Worm (Caenorhabditis elegans): ENCODE measurements around the gene str-253.
A peak's percentile ranks its signal among the peaks of the same experiment; 100 is the strongest.

The str-253 gene

DNA sequence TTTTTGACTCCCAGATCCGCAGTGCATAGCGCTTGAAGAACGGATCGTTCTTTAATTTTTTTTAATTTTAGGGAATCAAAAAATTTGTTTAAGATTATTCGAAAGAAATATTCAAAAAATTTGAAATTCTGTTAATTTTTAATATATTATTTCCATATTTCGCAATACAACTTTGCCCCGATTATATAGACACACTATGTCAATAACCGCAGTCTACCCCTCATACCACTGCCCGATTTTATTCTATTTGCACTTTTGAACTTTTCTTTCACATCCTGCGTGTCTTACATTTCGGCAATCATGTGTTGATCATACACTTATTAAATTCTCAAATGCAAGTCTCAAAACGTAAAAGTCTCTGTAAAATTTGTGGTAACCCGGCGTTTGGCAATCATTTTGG, 35.6 kb downstream of the str-253 start, which contains the start of gene nhr-56 (continued):
- TF ChIP-seq dpl-1 (GFP tag; optimal IDR thresholded peaks at IDR 0.05) (no peak), nhr-6 (tag; optimal IDR thresholded peaks at IDR 0.05) (peak; percentile 20), spr-3 (GFP tag; optimal IDR thresholded peaks at IDR 0.05) (no peak), daf-19 (GFP tag; conservative IDR thresholded peaks at IDR 0.05) (no peak), dmd-9 (GFP tag; IDR thresholded peaks at IDR 0.05) (no peak), lin-39 (tag; optimal IDR thresholded peaks at IDR 0.05) (no peak), ceh-62 (tag; optimal IDR thresholded peaks at IDR 0.05) (no peak), nhr-25 (tag; optimal IDR thresholded peaks at IDR 0.05; ENCODE audit: borderline replicate concordance, insufficient read depth) (no peak), hmg-1.1 (GFP tag; IDR thresholded peaks at IDR 0.05) (no peak), lin-1 (GFP tag; IDR thresholded peaks at IDR 0.05) (no peak), T26A8.4 (GFP tag; IDR thresholded peaks at IDR 0.05) (no peak), ztf-11 (tag; optimal IDR thresholded peaks at IDR 0.05) (no peak), F44E2.7 (GFP tag; IDR thresholded peaks at IDR 0.05) (no peak), hlh-30 (tag; optimal IDR thresholded peaks at IDR 0.05; ENCODE audit: insufficient read depth) (peak; percentile 86), ceh-28 (tag; optimal IDR thresholded peaks at IDR 0.05) (no peak), daf-8 (GFP tag; IDR thresholded peaks at IDR 0.05) (no peak), ceh-82 (tag; optimal IDR thresholded peaks at IDR 0.05) (no peak), lim-7 (GFP tag; IDR thresholded peaks at IDR 0.05) (no peak), nhr-28 (tag; optimal IDR thresholded peaks at IDR 0.05) (peak; percentile 81), ceh-20 (GFP tag; IDR thresholded peaks at IDR 0.05) (no peak), F37D6.2 (tag; optimal IDR thresholded peaks at IDR 0.05) (no peak), nhr-76 (tag; optimal IDR thresholded peaks at IDR 0.05) (no peak)

DNA sequence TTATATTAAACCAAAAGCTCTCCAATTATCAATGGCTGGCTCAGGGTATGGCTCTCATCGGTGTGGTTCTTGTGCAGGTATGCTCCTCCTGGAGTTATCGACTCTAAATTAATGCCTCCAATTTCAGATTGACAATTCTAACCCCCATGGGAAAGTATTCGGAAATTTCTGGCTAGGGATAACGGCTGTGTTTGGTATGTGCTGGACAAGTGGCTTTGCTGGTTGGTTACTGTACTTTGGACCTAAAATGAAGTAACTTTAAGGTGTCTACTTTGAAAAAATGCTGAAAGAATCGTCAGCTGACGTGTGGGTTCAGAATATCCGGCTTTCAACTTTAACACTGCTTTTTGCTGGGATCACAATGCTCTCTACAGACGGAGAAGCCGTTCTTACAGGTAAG, 37.5 kb downstream of the str-253 start:
- no peak for TF ChIP-seq Y75B8A.6 (GFP tag; IDR thresholded peaks at IDR 0.05)
- TF ChIP-seq F26F4.8 (GFP tag; conservative IDR thresholded peaks at IDR 0.05) = no peak
- no peak for TF ChIP-seq vab-7 (GFP tag; IDR thresholded peaks at IDR 0.05)
- no peak for TF ChIP-seq nhr-102 (tag; optimal IDR thresholded peaks at IDR 0.05)
- TF ChIP-seq saeg-2 (GFP tag; IDR thresholded peaks at IDR 0.05) = no peak
- no peak for TF ChIP-seq hlh-30 (tag; optimal IDR thresholded peaks at IDR 0.05; ENCODE audit: insufficient read depth)
- TF ChIP-seq duxl-1 (tag; optimal IDR thresholded peaks at IDR 0.05; ENCODE audit: poor library complexity) = no peak
- TF ChIP-seq daf-12 (tag; optimal IDR thresholded peaks at IDR 0.05) = no peak
- no peak for TF ChIP-seq ztf-11 (tag; optimal IDR thresholded peaks at IDR 0.05)
- TF ChIP-seq D1046.2 (GFP tag; IDR thresholded peaks at IDR 0.05) = 0 out of 2 replicates have a peak, but pooled peaks have one; percentile 23
- peak; percentile 91 for TF ChIP-seq aha-1 (tag)
- TF ChIP-seq nhr-25 (tag; optimal IDR thresholded peaks at IDR 0.05; ENCODE audit: borderline replicate concordance, insufficient read depth) = no peak

DNA sequence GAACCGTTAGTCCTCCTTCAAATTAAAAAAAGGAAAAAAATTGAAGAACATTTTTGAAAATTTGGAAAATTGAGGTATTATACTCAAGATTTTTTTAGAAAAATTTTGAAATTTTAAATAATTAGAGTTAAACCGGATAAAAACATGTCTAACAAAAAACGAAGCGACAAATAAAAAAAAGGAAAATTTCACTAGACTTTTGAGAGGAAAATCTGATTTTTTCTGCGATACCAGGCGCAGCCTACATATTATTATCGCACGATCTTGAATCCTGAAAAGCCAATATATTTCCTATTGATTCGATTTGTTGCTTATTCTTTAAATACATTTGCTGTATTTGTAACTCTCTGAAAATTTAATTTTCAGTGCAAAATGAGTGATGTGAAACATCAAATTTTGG, 39.1 kb downstream of the str-253 start, which contains the start of gene nstp-8:
Gene nstp-8 (plus strand): TSS at position 301 of the 400 bp plus-strand sequence.
- TF ChIP-seq pha-4 (GFP tag; IDR thresholded peaks at IDR 0.05) (no peak), pha-4 (tag; optimal IDR thresholded peaks at IDR 0.05) (no peak), Y5F2A.4 (GFP tag; optimal IDR thresholded peaks at IDR 0.05) (no peak), spr-1 (tag; optimal IDR thresholded peaks at IDR 0.05) (no peak)

DNA sequence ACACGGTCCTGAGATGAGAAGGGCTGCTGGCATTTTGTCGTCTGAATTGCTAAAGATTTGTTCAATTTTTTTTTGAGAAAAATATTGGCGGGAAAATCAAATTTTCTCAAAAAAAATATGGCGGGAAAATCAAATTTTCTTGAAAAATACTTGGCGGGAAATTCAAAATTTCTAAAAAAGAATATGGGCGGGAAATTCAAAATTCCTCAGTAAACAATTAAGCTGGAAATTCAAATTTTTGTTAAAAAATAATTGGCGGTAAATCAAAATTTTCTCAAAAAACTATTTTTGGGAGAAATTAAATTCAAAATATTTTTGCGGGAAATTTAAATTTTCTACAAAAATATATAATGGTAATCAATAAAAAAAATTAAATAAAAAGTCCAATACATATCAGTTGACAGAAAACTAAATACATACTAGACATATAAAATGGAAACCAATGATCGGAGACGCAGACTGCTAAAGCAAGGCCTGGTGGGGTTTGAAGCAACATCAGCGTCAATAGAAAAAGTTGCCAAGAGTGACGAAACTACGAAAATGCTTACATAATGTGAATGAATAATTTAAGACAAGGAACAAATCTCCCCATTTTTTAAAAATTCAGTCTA, 39.9 kb downstream of the str-253 start, which contains the start of gene nhr-184:
Gene nhr-184 (minus strand): TSS at position 51 of the 611 bp plus-strand sequence.
- TF ChIP-seq nhr-6 (tag; optimal IDR thresholded peaks at IDR 0.05) (peak; percentile 4), dve-1 (tag; optimal IDR thresholded peaks at IDR 0.05; ENCODE audit: insufficient read depth) (peak; percentile 46), pha-4 (GFP tag; IDR thresholded peaks at IDR 0.05) (no peak), pha-4 (tag; optimal IDR thresholded peaks at IDR 0.05) (peak; percentile 45), daf-16 (GFP tag; optimal IDR thresholded peaks at IDR 0.05) (no peak), daf-16 (tag; optimal IDR thresholded peaks at IDR 0.05) (peak; percentile 81), hlh-30 (tag; optimal IDR thresholded peaks at IDR 0.05; ENCODE audit: insufficient read depth) (peak; percentile 44), nhr-28 (tag; optimal IDR thresholded peaks at IDR 0.05) (peak; percentile 65), ceh-20 (GFP tag; IDR thresholded peaks at IDR 0.05) (no peak), unc-130 (GFP tag; optimal IDR thresholded peaks at IDR 0.05) (no peak), mes-2 (tag; optimal IDR thresholded peaks at IDR 0.05; ENCODE audit: poor library complexity, severe bottlenecking) (peak; percentile 40)
